Worm (Caenorhabditis elegans) whole organism, young adult: ENCODE measurements around the gene srab-13.

Source experiments
- ceh-58 ChIP-seq: fragments of 200-800 bp; sonication (Bioruptor generic); IDR thresholded peaks from 2 replicates; pipeline ENCODE4 v1.3.6; 2022; ENCODE audit warnings: missing genetic modification characterization, missing compliant biosample characterization

srab-13 gene

DNA sequence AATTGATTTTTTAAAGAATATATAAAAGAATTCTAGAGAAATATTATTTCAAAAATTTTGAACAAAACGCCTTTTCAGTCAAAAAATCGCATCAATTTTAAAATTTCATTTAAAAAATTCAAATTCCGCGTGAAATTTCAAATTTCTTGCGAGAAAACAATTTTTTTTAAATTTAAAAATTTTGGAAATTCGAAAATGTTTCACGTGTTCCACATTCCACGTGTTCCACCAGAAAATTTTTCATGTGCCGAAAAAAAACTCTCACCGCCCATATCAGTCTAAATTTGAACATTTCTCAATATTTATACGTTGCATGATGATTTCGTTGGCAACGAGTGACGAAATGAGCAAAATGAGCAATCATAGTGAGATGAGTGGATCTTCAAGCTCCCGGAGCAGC is 52.6 kb downstream of the srab-13 start, which contains the start of gene fbxa-201 (continued):
- no peak for TF ChIP-seq ceh-58 (GFP tag; lab: Robert Waterston, UW)
